Fruit fly (Drosophila melanogaster) whole organism: Measurements from ENCODE around the gene erm.

Experiments used
- CG8478 ChIP-seq: fragments of >200 bp; optimal IDR thresholded peaks from 2 replicates; lab custom pipeline; 2018; ENCODE audit warnings: inconsistent platforms
- Dll ChIP-seq: fragments of >200 bp; optimal IDR thresholded peaks from 2 replicates; lab custom pipeline; 2017
- EcR ChIP-seq, 2 experiments: fragments of >200 bp; optimal IDR thresholded peaks; 2 replicates each; lab custom pipeline; 2017; ENCODE audit warnings: missing biosample characterization in 2 of 2, missing genetic modification characterization in 2 of 2, missing genetic modification reagents in 2 of 2
- pan ChIP-seq: fragments of >200 bp; optimal IDR thresholded peaks from 2 replicates; lab custom pipeline; 2017
- psq ChIP-seq: fragments of >200 bp; optimal IDR thresholded peaks from 2 replicates; lab custom pipeline; 2017
- usp ChIP-seq: fragments of >200 bp; optimal IDR thresholded peaks from 2 replicates; lab custom pipeline; 2017; ENCODE audit warnings: missing biosample characterization, missing genetic modification characterization, mixed read lengths

erm gene

DNA sequence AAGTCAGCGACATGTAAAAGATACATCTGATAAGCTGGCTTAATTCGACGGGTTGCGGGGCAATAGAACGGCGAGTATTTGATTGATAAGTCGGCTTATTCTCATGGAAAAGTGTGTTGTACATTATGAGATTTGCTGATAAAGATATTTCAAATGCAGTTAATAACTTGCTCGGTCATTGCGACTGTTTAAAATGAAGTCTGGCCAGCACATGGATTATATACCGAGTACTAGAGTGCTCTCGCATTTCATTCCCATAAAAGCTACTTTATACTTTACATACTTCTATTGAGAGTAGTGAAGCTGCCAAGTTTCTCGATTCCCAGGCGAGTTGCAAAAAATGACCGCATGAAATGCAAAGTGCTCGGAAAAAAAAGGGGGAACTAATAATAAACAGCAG lies 2.3 kb downstream of the erm start:
- no peak for TF ChIP-seq pan (lab: Kevin White, UChicago)
- no peak for TF ChIP-seq psq (lab: Kevin White, UChicago)
- no peak for TF ChIP-seq CG8478 (lab: Kevin White, UChicago)
- no peak for TF ChIP-seq usp (GFP tag; lab: Kevin White, UChicago)
- TF ChIP-seq Dll (lab: Kevin White, UChicago) = no peak
- no peak for TF ChIP-seq EcR (GFP tag; optimal IDR thresholded peaks at IDR 0.05; lab: Kevin White, UChicago)

DNA sequence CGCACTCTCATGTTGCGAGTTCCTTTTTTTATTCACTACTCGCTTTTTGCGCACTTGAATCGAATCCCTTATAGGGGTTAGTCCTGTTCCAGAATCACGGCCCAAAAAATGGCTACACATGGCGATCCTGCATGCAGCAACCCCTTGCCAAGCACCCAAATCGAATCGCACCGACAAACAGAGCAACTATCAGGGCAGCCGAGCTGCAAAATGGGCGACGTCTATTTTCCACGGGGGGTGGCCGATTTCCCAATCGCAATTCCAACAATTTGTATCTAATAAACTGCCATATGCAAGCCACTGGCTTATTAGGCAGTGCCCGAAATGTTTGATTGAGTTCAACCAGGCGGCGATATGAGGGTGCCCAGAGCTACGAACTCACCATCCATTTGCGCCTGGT lies 2.9 kb downstream of the erm start:
- no peak for TF ChIP-seq usp (GFP tag; lab: Kevin White, UChicago)
- no peak for TF ChIP-seq psq (lab: Kevin White, UChicago)
- no peak for TF ChIP-seq pan (lab: Kevin White, UChicago)
- TF ChIP-seq Dll (lab: Kevin White, UChicago) = no peak

DNA sequence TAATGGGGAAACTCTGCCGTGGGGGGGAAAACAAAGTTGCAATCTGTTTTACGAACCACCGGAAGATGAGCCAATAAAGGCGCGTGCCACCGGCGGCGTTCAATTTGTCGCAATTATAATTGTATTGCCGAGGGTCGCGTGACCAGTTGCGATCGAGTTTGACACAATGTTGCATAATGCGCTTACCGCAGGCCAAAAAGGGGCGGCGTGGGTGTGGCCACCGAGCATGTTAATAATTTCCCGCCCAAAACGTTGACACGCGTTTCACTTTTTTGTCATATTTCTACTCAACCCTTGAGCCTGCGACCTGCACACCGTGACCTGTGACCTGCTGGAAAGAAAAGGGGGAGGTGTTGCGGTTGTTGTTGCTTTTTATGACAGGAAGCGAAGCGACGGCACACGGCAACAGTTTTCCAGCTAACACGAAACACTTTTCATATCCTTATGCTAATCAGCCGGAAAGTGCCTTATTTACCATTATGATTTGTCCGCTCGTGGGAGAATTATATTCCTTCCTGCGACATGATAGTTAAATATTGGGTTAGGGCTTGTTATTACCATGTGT lies 8.1 kb downstream of the erm start:
- TF ChIP-seq psq (lab: Kevin White, UChicago) (no peak), pan (lab: Kevin White, UChicago) (no peak), EcR (GFP tag; optimal IDR thresholded peaks at IDR 0.05; lab: Kevin White, UChicago) (no peak), CG8478 (lab: Kevin White, UChicago) (no peak), usp (GFP tag; lab: Kevin White, UChicago) (no peak), Dll (lab: Kevin White, UChicago) (no peak)

DNA sequence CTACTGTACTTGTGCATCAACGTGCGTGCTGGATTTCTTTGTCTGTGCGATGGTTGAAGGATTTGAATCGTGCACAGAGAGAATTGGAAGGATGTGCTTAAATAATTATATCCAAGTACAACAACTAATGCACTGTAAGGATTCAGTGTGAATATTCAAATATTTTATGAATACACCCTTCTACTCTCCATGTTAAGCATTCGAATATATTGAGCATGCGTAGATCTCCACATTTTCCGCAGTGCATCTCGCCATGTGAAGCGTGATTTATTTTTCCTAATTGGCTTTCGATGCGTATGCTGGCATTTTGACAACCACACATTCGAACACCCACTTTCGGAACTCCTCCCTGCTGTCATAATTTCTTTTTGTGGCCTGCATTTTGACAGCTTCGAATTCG lies 10.1 kb downstream of the erm start:
- no peak for TF ChIP-seq usp (GFP tag; lab: Kevin White, UChicago)
- TF ChIP-seq psq (lab: Kevin White, UChicago) = no peak

dm6 chr2L:1959420-1959819 lies 10.7 kb downstream of the erm start:
- TF ChIP-seq psq (lab: Kevin White, UChicago) (no peak), CG8478 (lab: Kevin White, UChicago) (no peak), EcR (GFP tag; optimal IDR thresholded peaks at IDR 0.05; lab: Kevin White, UChicago) (no peak), usp (GFP tag; lab: Kevin White, UChicago) (no peak), pan (lab: Kevin White, UChicago) (no peak), Dll (lab: Kevin White, UChicago) (no peak)

- TF ChIP-seq psq (lab: Kevin White, UChicago) = no peak
- TF ChIP-seq CG8478 (lab: Kevin White, UChicago) = no peak
- no peak for TF ChIP-seq EcR (GFP tag; optimal IDR thresholded peaks at IDR 0.05; lab: Kevin White, UChicago)
- TF ChIP-seq Dll (lab: Kevin White, UChicago) = no peak
- no peak for TF ChIP-seq pan (lab: Kevin White, UChicago)
- no peak for TF ChIP-seq usp (GFP tag; lab: Kevin White, UChicago)
Measured at dm6 chr2L:1954541-1954940, 15.6 kb downstream of the erm start.

- TF ChIP-seq Dll (lab: Kevin White, UChicago) (no peak), usp (GFP tag; lab: Kevin White, UChicago) (no peak), EcR (GFP tag; optimal IDR thresholded peaks at IDR 0.05; lab: Kevin White, UChicago) (no peak), pan (lab: Kevin White, UChicago) (no peak), CG8478 (lab: Kevin White, UChicago) (no peak), psq (lab: Kevin White, UChicago) (no peak)
Measured at dm6 chr2L:1947959-1948358, 22.2 kb downstream of the erm start.

dm6 chr2L:1946628-1947027 lies 23.5 kb downstream of the erm start, which contains the start of gene CG33673:
TSS of gene CG33673 (minus strand) at chr2L:1946728.
- TF ChIP-seq Dll (lab: Kevin White, UChicago) (no peak), pan (lab: Kevin White, UChicago) (no peak), psq (lab: Kevin White, UChicago) (no peak), EcR (GFP tag; optimal IDR thresholded peaks at IDR 0.05; lab: Kevin White, UChicago) (no peak), usp (GFP tag; lab: Kevin White, UChicago) (no peak), CG8478 (lab: Kevin White, UChicago) (no peak)

DNA sequence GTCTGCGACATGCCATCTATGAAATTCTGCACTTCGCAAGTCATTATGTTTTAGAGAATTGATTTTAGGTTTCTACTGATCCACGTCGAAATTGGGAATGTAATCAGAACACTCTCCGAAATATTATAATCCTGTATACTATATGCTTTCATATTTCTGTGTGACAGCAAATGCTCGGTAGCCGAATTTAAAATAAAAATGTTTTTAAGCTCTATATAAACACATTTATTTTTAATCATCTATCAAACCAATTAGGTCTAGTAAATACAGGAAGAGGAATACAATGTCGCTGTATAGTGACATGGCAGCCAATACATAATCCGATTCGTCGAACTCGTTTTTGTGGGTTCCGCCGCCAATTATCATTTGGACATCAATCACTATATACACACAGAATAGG lies 24.6 kb downstream of the erm start, which contains the start of gene CG15357:
Gene CG15357, minus strand, starts transcription at position 101 of the 400 bp plus-strand sequence.
- no peak for TF ChIP-seq Dll (lab: Kevin White, UChicago)
- TF ChIP-seq psq (lab: Kevin White, UChicago) = no peak
- no peak for TF ChIP-seq pan (lab: Kevin White, UChicago)
- TF ChIP-seq usp (GFP tag; lab: Kevin White, UChicago) = no peak
- no peak for TF ChIP-seq EcR (GFP tag; optimal IDR thresholded peaks at IDR 0.05; lab: Kevin White, UChicago)
- TF ChIP-seq CG8478 (lab: Kevin White, UChicago) = no peak

DNA sequence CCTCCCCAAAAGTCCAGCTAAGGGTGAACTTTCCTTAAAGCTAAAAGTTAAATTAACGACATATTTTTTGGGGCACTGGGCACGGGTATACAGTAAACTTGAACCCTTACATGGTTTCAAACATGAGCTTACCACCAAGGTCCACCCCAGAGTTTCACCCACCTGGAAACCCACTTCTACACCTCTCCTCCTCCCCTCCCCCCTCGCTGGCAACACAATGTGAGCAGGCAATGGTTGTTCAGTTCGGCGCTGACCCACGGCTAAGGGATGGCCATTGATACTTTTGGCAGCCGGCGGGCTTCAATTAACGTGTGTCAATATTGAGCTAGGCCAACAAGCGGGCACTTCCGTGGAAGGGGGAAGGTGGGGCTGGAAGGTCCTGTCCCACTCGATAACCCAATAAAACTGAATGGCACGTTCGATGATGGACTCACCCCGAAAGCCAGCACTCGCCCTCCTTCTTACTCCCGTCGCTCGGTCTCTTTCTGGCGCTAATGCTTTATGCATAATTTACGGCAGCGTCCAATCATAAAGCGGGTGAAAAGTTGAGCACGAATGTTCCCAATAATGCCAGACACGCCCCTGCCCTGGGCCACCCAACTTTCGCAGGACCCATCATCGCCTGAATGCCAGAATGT lies 25.6 kb downstream of the erm start:
- TF ChIP-seq usp (GFP tag; lab: Kevin White, UChicago) = no peak

dm6 chr2L:1938004-1938403 lies 32.2 kb downstream of the erm start:
- TF ChIP-seq usp (GFP tag; lab: Kevin White, UChicago) (no peak), EcR (GFP tag; optimal IDR thresholded peaks at IDR 0.05; lab: Kevin White, UChicago) (no peak), pan (lab: Kevin White, UChicago) (no peak), Dll (lab: Kevin White, UChicago) (no peak), CG8478 (lab: Kevin White, UChicago) (no peak), psq (lab: Kevin White, UChicago) (no peak)
